Worm (Caenorhabditis elegans) whole organism, mixed stage, embryonic: ENCODE results near the gene ubh-2.

Experiments
- blmp-1 ChIP-seq: fragments of 150-350 bp; optimal IDR thresholded peaks from 2 replicates; lab custom pipeline; 2014; ENCODE audit warnings: missing biosample characterization, missing genetic modification characterization
- elt-3 ChIP-seq: fragments of 150-350 bp; optimal IDR thresholded peaks from 2 replicates; lab custom pipeline; 2014; ENCODE audit warnings: missing biosample characterization, missing genetic modification characterization
- lsy-2 ChIP-seq: fragments of 150-350 bp; optimal IDR thresholded peaks from 2 replicates; lab custom pipeline; 2014; ENCODE audit warnings: missing biosample characterization, missing genetic modification characterization
- nhr-237 ChIP-seq: fragments of 150-350 bp; optimal IDR thresholded peaks from 2 replicates; lab custom pipeline; 2014; ENCODE audit warnings: missing biosample characterization, missing genetic modification characterization
- nhr-28 ChIP-seq: fragments of 150-350 bp; optimal IDR thresholded peaks from 2 replicates; lab custom pipeline; 2014; ENCODE audit warnings: missing biosample characterization, missing genetic modification characterization
- nhr-76 ChIP-seq: sonication (generic microtip); optimal IDR thresholded peaks from 2 replicates; lab custom pipeline; 2017; ENCODE audit warnings: missing biosample characterization, missing genetic modification characterization
- sptf-1 ChIP-seq: sonication (generic microtip); optimal IDR thresholded peaks from 2 replicates; lab custom pipeline; 2017; ENCODE audit warnings: mild to moderate bottlenecking, missing genetic modification characterization, moderate library complexity, missing compliant biosample characterization
- ztf-11 ChIP-seq: fragments of 150-350 bp; optimal IDR thresholded peaks from 2 replicates; lab custom pipeline; 2014; ENCODE audit warnings: missing biosample characterization, missing genetic modification characterization

DNA sequence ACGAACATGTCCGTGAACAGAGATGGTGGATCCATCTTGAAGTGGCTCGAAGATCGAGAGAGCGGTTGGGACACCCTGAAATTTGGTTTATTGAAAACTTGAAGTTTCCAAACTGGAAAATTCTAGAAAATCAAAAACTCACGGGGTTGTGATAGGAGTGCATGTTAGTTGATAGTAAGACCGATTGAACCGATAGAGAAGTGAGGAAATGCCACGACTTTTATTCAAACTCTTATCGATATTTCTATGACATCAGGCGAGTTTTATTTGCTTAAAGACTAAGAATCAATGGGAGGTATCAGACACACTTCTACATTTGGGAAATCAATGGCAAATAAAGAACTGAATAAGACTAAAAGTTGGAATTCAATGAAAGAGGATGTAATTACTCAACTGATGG, 20.8 kb downstream of the ubh-2 start, which contains the start of gene lec-10:
- no peak for TF ChIP-seq blmp-1 (tag; lab: Kevin White, UChicago)
- no peak for TF ChIP-seq sptf-1 (tag; lab: Kevin White, UChicago)
- no peak for TF ChIP-seq nhr-237 (tag; lab: Kevin White, UChicago)
- TF ChIP-seq ztf-11 (tag; lab: Kevin White, UChicago), result no peak
- TF ChIP-seq lsy-2, result no peak
- no peak for TF ChIP-seq nhr-76 (tag; lab: Kevin White, UChicago)
- no peak for TF ChIP-seq elt-3 (tag; lab: Kevin White, UChicago)
- TF ChIP-seq nhr-28 (tag; lab: Kevin White, UChicago), result no peak
